Fruit fly (Drosophila melanogaster): Measurements from ENCODE around the gene CG13685.

dm6 chr3L:7773529-7773928 lies 26.4 kb downstream of the CG13685 start:
- TF ChIP-seq knrl (GFP tag; IDR thresholded peaks at IDR 0.05; ENCODE audit: partially characterized antibody) (no peak), org-1 (GFP tag; optimal IDR thresholded peaks at IDR 0.05) (no peak), dimm (GFP tag; IDR thresholded peaks at IDR 0.05) (no peak)
